Worm (Caenorhabditis elegans): ENCODE measurements around the gene C06B8.2.

DNA sequence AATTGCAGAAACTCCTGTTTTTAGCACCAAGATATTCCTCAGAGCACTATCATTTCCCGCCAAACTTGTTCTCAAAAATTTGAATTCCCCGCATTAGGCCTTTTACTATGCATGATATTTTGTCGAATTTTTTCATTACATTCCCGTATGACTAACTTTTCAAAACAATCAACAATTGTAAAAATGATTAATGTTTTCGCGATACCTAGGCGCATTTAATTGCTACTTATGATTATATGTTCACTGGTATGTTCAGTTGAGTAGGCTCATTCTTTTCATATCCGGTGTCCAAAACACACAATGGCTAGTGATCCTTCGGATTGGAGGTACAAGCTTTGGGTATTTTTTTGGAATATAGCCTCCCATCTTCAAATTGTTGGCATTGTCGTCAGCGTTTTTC, 9.2 kb upstream of the C06B8.2 start, which contains the start of gene srw-21:
- TF ChIP-seq ces-1 (GFP tag; optimal IDR thresholded peaks at IDR 0.05) (no peak), lin-13 (tag; optimal IDR thresholded peaks at IDR 0.05) (no peak), blmp-1 (tag; optimal IDR thresholded peaks at IDR 0.05) (no peak), nhr-76 (tag; optimal IDR thresholded peaks at IDR 0.05) (no peak), nhr-12 (tag; optimal IDR thresholded peaks at IDR 0.05) (no peak), nhr-237 (tag; optimal IDR thresholded peaks at IDR 0.05) (no peak), ceh-43 (GFP tag; optimal IDR thresholded peaks at IDR 0.05) (no peak), snpc-4 (tag; optimal IDR thresholded peaks at IDR 0.05) (no peak), elt-1 (tag; optimal IDR thresholded peaks at IDR 0.05; ENCODE audit: borderline replicate concordance, insufficient read depth) (no peak), ztf-11 (tag; optimal IDR thresholded peaks at IDR 0.05) (no peak), nhr-2 (tag; optimal IDR thresholded peaks at IDR 0.05) (no peak), elt-3 (tag; optimal IDR thresholded peaks at IDR 0.05) (no peak), sptf-1 (tag; optimal IDR thresholded peaks at IDR 0.05) (no peak)

Data from whole organism, mixed stage, embryonic.